Worm (Caenorhabditis elegans): ENCODE data around the gene Y53F4A.2.

Gene Y53F4A.2

ce11 chrII:14856922-14857321 is 20.0 kb downstream of the Y53F4A.2 start, which contains the start of gene rbm-28:
Gene rbm-28 (plus strand): TSS chrII:14857259.
- TF ChIP-seq blmp-1 (tag; optimal IDR thresholded peaks at IDR 0.05; ENCODE audit: insufficient read depth) = no peak
- no peak for TF ChIP-seq mab-5 (tag; optimal IDR thresholded peaks at IDR 0.05)
- TF ChIP-seq C34F6.9 (tag; optimal IDR thresholded peaks at IDR 0.05) = peak; percentile 31
- TF ChIP-seq ztf-4 (tag; optimal IDR thresholded peaks at IDR 0.05) = no peak
- no peak for TF ChIP-seq unc-62 (GFP tag; optimal IDR thresholded peaks at IDR 0.05)
- no peak for TF ChIP-seq unc-55 (GFP tag; optimal IDR thresholded peaks at IDR 0.05)
- TF ChIP-seq nhr-6 (tag; optimal IDR thresholded peaks at IDR 0.05) = no peak
- no peak for TF ChIP-seq nhr-237 (tag; optimal IDR thresholded peaks at IDR 0.05)
- no peak for TF ChIP-seq dmd-4 (tag; optimal IDR thresholded peaks at IDR 0.05)
- no peak for TF ChIP-seq elt-1 (tag; optimal IDR thresholded peaks at IDR 0.05)
- TF ChIP-seq aly-2 (tag; optimal IDR thresholded peaks at IDR 0.05) = no peak
- no peak for TF ChIP-seq ceh-82 (tag; optimal IDR thresholded peaks at IDR 0.05)
- peak in 1 of 2 experiments; percentile 55 for TF ChIP-seq lsy-2 (tag; optimal IDR thresholded peaks at IDR 0.05)
- TF ChIP-seq nhr-10 (tag; optimal IDR thresholded peaks at IDR 0.05) = no peak
- no peak for TF ChIP-seq lin-39 (tag; optimal IDR thresholded peaks at IDR 0.05)
- TF ChIP-seq fos-1 (tag; optimal IDR thresholded peaks at IDR 0.05) = no peak
- TF ChIP-seq sma-3 (GFP tag; optimal IDR thresholded peaks at IDR 0.05) = peak; percentile 19
- no peak for TF ChIP-seq R02D3.7 (tag; optimal IDR thresholded peaks at IDR 0.05)
- TF ChIP-seq mbf-1 (tag; optimal IDR thresholded peaks at IDR 0.05) = no peak
- peak; percentile 85 for TF ChIP-seq gmeb-1 (tag; optimal IDR thresholded peaks at IDR 0.05)
- TF ChIP-seq skn-1 (tag; optimal IDR thresholded peaks at IDR 0.05) = no peak

- TF ChIP-seq ceh-16 (tag; optimal IDR thresholded peaks at IDR 0.05) (no peak), lsy-2 (tag; optimal IDR thresholded peaks at IDR 0.05) (no peak), nhr-77 (tag; optimal IDR thresholded peaks at IDR 0.05) (no peak), blmp-1 (tag; optimal IDR thresholded peaks at IDR 0.05; ENCODE audit: insufficient read depth) (no peak), unc-55 (GFP tag; optimal IDR thresholded peaks at IDR 0.05) (no peak), peb-1 (tag; optimal IDR thresholded peaks at IDR 0.05) (no peak), nhr-129 (tag; optimal IDR thresholded peaks at IDR 0.05) (no peak), elt-1 (tag; optimal IDR thresholded peaks at IDR 0.05) (no peak), nhr-237 (tag; optimal IDR thresholded peaks at IDR 0.05) (no peak), R02D3.7 (tag; optimal IDR thresholded peaks at IDR 0.05) (no peak), dmd-4 (tag; optimal IDR thresholded peaks at IDR 0.05) (no peak), nhr-6 (tag; optimal IDR thresholded peaks at IDR 0.05) (no peak), Y55F3AM.14 (GFP tag; optimal IDR thresholded peaks at IDR 0.05) (no peak), nhr-11 (tag; optimal IDR thresholded peaks at IDR 0.05) (no peak)
Measured at ce11 chrII:14855229-14855628, 21.7 kb downstream of the Y53F4A.2 start, which contains the start of gene R05H10.7. Gene R05H10.7 (plus strand): TSS chrII:14855529.

- no peak for TF ChIP-seq Y55F3AM.14 (GFP tag; optimal IDR thresholded peaks at IDR 0.05)
- peak; percentile 33 for TF ChIP-seq nhr-25 (tag; optimal IDR thresholded peaks at IDR 0.05)
- no peak for TF ChIP-seq ceh-16 (tag; optimal IDR thresholded peaks at IDR 0.05)
- TF ChIP-seq mab-5 (tag; optimal IDR thresholded peaks at IDR 0.05) = no peak
- TF ChIP-seq dmd-4 (tag; optimal IDR thresholded peaks at IDR 0.05) = no peak
- TF ChIP-seq blmp-1 (tag; optimal IDR thresholded peaks at IDR 0.05; ENCODE audit: insufficient read depth) = no peak
- no peak for TF ChIP-seq nhr-129 (tag; optimal IDR thresholded peaks at IDR 0.05)
- TF ChIP-seq ama-1 (optimal IDR thresholded peaks at IDR 0.05) = no peak
- no peak for TF ChIP-seq lsy-2 (tag; optimal IDR thresholded peaks at IDR 0.05)
- TF ChIP-seq F13H6.1 (tag; optimal IDR thresholded peaks at IDR 0.05) = no peak
- TF ChIP-seq alr-1 (tag; optimal IDR thresholded peaks at IDR 0.05) = no peak
- TF ChIP-seq mdl-1 (tag; optimal IDR thresholded peaks at IDR 0.05) = no peak
- TF ChIP-seq lin-39 (tag; optimal IDR thresholded peaks at IDR 0.05) = no peak
- TF ChIP-seq nhr-12 (tag; optimal IDR thresholded peaks at IDR 0.05) = no peak
- no peak for TF ChIP-seq lin-11 (tag; optimal IDR thresholded peaks at IDR 0.05)
- TF ChIP-seq ceh-82 (tag; optimal IDR thresholded peaks at IDR 0.05) = no peak
- TF ChIP-seq fos-1 (tag; optimal IDR thresholded peaks at IDR 0.05) = peak; percentile 28
Measured at ce11 chrII:14851483-14851882, 25.5 kb downstream of the Y53F4A.2 start, which contains the start of gene R05H10.1. Gene R05H10.1 (plus strand): TSS chrII:14851816.

ce11 chrII:14849897-14850296 is 27.1 kb downstream of the Y53F4A.2 start:
- no peak for TF ChIP-seq nhr-25 (tag; optimal IDR thresholded peaks at IDR 0.05)
- no peak for TF ChIP-seq nhr-77 (tag; optimal IDR thresholded peaks at IDR 0.05)
- TF ChIP-seq unc-62 (GFP tag; optimal IDR thresholded peaks at IDR 0.05) = no peak
- TF ChIP-seq ztf-11 (tag; optimal IDR thresholded peaks at IDR 0.05) = no peak
- no peak for TF ChIP-seq aly-2 (tag; optimal IDR thresholded peaks at IDR 0.05)
- TF ChIP-seq lin-13 (GFP tag; optimal IDR thresholded peaks at IDR 0.05) = no peak
- TF ChIP-seq lsy-2 (tag; optimal IDR thresholded peaks at IDR 0.05) = no peak
- no peak for TF ChIP-seq lin-11 (tag; optimal IDR thresholded peaks at IDR 0.05)
- no peak for TF ChIP-seq sma-3 (GFP tag; optimal IDR thresholded peaks at IDR 0.05)
- no peak for TF ChIP-seq nhr-23 (tag; optimal IDR thresholded peaks at IDR 0.05)
- TF ChIP-seq elt-1 (tag; optimal IDR thresholded peaks at IDR 0.05) = no peak
- TF ChIP-seq lin-39 (tag; optimal IDR thresholded peaks at IDR 0.05) = no peak
- TF ChIP-seq ztf-1 (GFP tag; conservative IDR thresholded peaks at IDR 0.05) = no peak
- no peak for TF ChIP-seq unc-39 (tag; optimal IDR thresholded peaks at IDR 0.05)
- no peak for TF ChIP-seq R02D3.7 (tag; optimal IDR thresholded peaks at IDR 0.05)
- TF ChIP-seq skn-1 (tag; optimal IDR thresholded peaks at IDR 0.05) = no peak
- TF ChIP-seq ceh-82 (tag; optimal IDR thresholded peaks at IDR 0.05) = no peak

All from whole organism, L2 larva.